Worm (Caenorhabditis elegans): ENCODE results near the gene cla-1.
"Not testable (repeated sequence)": the region's sequence is repeated elsewhere in the genome, so short reads cannot be mapped to it uniquely, and the experiment has no call there.

DNA sequence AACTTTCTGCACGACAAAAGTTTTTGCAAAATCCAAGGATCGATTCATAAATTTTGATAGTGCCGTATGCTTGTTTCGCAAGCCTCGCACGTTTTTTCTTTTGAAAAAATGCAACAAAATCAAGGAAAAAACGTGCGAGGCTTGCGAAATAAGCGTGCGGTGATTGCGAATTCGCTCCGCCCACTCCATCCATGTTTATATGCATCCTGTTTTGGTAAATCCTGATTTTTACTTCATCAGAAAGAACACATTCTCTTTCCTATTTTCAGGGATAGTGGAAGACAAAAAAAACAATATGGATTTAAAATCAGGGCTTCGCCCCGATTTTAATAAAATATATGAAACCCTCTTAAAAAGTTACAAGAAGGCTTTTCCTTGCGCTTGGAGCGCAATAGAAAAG lies 24.9 kb upstream of the cla-1 start, which contains the start of gene F32E10.9:
- TF ChIP-seq lin-13 (GFP tag; optimal IDR thresholded peaks at IDR 0.05); unc-39 (tag; optimal IDR thresholded peaks at IDR 0.05); ama-1 (optimal IDR thresholded peaks at IDR 0.05); mbf-1 (tag; optimal IDR thresholded peaks at IDR 0.05); lsy-2 (tag; optimal IDR thresholded peaks at IDR 0.05); nhr-237 (tag; optimal IDR thresholded peaks at IDR 0.05); elt-3 (tag; optimal IDR thresholded peaks at IDR 0.05); elt-1 (tag; optimal IDR thresholded peaks at IDR 0.05); ceh-16 (tag; optimal IDR thresholded peaks at IDR 0.05); ztf-4 (tag; optimal IDR thresholded peaks at IDR 0.05); egl-27 (tag; optimal IDR thresholded peaks at IDR 0.05); nhr-21 (tag; optimal IDR thresholded peaks at IDR 0.05); fos-1 (tag; optimal IDR thresholded peaks at IDR 0.05): not testable (repeated sequence)
